Worm (Caenorhabditis elegans) whole organism, L3 larva: ENCODE results near the gene T14G12.6.

Experiments used
- R02D3.7 ChIP-seq: fragments of 150-350 bp; optimal IDR thresholded peaks from 2 replicates; lab custom pipeline; 2014; ENCODE audit warnings: missing biosample characterization, missing genetic modification characterization
- aly-2 ChIP-seq: fragments of 150-350 bp; optimal IDR thresholded peaks from 2 replicates; lab custom pipeline; 2014; ENCODE audit warnings: missing biosample characterization, missing genetic modification characterization
- ceh-16 ChIP-seq: sonication (generic microtip); optimal IDR thresholded peaks from 2 replicates; lab custom pipeline; 2017; ENCODE audit warnings: missing biosample characterization, missing genetic modification characterization
- ceh-82 ChIP-seq: fragments of 150-350 bp; optimal IDR thresholded peaks from 2 replicates; lab custom pipeline; 2014; ENCODE audit warnings: missing biosample characterization, missing genetic modification characterization
- ceh-9 ChIP-seq: sonication (generic microtip); optimal IDR thresholded peaks from 2 replicates; lab custom pipeline; 2018; ENCODE audit warnings: missing biosample characterization, missing genetic modification characterization
- daf-12 ChIP-seq: fragments of 150-350 bp; optimal IDR thresholded peaks from 2 replicates; lab custom pipeline; 2014; ENCODE audit warnings: missing biosample characterization, missing genetic modification reagents, missing genetic modification characterization
- egl-27 ChIP-seq: sonication (generic microtip); optimal IDR thresholded peaks from 4 replicates; lab custom pipeline; 2017; ENCODE audit warnings: missing biosample characterization, missing genetic modification reagents, missing genetic modification characterization
- egl-5 ChIP-seq: fragments of 150-350 bp; optimal IDR thresholded peaks from 2 replicates; lab custom pipeline; 2017; ENCODE audit warnings: missing biosample characterization, missing genetic modification reagents, missing genetic modification characterization, inconsistent platforms
- elt-2 ChIP-seq: sonication (generic microtip); optimal IDR thresholded peaks from 2 replicates; lab custom pipeline; 2016; ENCODE audit warnings: missing genetic modification reagents, mild to moderate bottlenecking, missing genetic modification characterization, missing compliant biosample characterization
- elt-3 ChIP-seq, 3 experiments: fragments of 150-350 bp in 1 of 3; sonication (generic microtip) in 2 of 3; optimal IDR thresholded peaks; 2 replicates in 2 of 3; 4 replicates in 1 of 3; lab custom pipeline; 2014 to 2017; ENCODE audit warnings: missing biosample characterization in 3 of 3, missing genetic modification characterization in 3 of 3
- eor-1 ChIP-seq, 2 experiments: fragments of 150-350 bp; optimal IDR thresholded peaks; 2 replicates each; lab custom pipeline; 2014 to 2018; ENCODE audit warnings: missing biosample characterization in 2 of 2, missing genetic modification characterization in 2 of 2
- fkh-10 ChIP-seq: sonication (generic microtip); optimal IDR thresholded peaks from 2 replicates; lab custom pipeline; 2017; ENCODE audit warnings: missing biosample characterization, missing genetic modification reagents, missing genetic modification characterization
- fkh-2 ChIP-seq: fragments of 150-350 bp; optimal IDR thresholded peaks from 2 replicates; lab custom pipeline; 2014; ENCODE audit warnings: missing biosample characterization, missing genetic modification reagents, missing genetic modification characterization
- fos-1 ChIP-seq: fragments of 150-350 bp; optimal IDR thresholded peaks from 2 replicates; lab custom pipeline; 2014; ENCODE audit warnings: missing biosample characterization, missing genetic modification characterization
- hmg-11 ChIP-seq: sonication (generic microtip); optimal IDR thresholded peaks from 2 replicates; lab custom pipeline; 2016; ENCODE audit warnings: missing genetic modification characterization, missing compliant biosample characterization
- jun-1 ChIP-seq: fragments of 150-350 bp; optimal IDR thresholded peaks from 2 replicates; lab custom pipeline; 2014; ENCODE audit warnings: missing biosample characterization, missing genetic modification reagents, missing genetic modification characterization
- lin-15B ChIP-seq: fragments of 150-350 bp; optimal IDR thresholded peaks from 2 replicates; lab custom pipeline; 2014; ENCODE audit warnings: missing biosample characterization, missing genetic modification characterization
- lin-39 ChIP-seq: fragments of 150-350 bp; optimal IDR thresholded peaks from 2 replicates; lab custom pipeline; 2018; ENCODE audit warnings: missing biosample characterization, missing genetic modification reagents, missing genetic modification characterization
- lsy-12 ChIP-seq: sonication (generic microtip); optimal IDR thresholded peaks from 2 replicates; lab custom pipeline; 2016; ENCODE audit warnings: mild to moderate bottlenecking, missing genetic modification characterization, missing compliant biosample characterization
- mdl-1 ChIP-seq: fragments of 150-350 bp; optimal IDR thresholded peaks from 2 replicates; lab custom pipeline; 2014; ENCODE audit warnings: missing biosample characterization, missing genetic modification characterization
- nfya-1 ChIP-seq: sonication (generic microtip); optimal IDR thresholded peaks from 2 replicates; lab custom pipeline; 2017; ENCODE audit warnings: missing genetic modification characterization, mild to moderate bottlenecking, missing compliant biosample characterization, antibody characterized with exemption, moderate library complexity; ENCODE audit not compliant: insufficient read depth
- nhr-11 ChIP-seq: fragments of 150-350 bp; optimal IDR thresholded peaks from 2 replicates; lab custom pipeline; 2014; ENCODE audit warnings: missing biosample characterization, missing genetic modification characterization
- nhr-23 ChIP-seq: fragments of 150-350 bp; optimal IDR thresholded peaks from 2 replicates; lab custom pipeline; 2014; ENCODE audit warnings: missing biosample characterization, missing genetic modification reagents, missing genetic modification characterization
- nhr-237 ChIP-seq: fragments of 150-350 bp; optimal IDR thresholded peaks from 2 replicates; lab custom pipeline; 2014; ENCODE audit warnings: missing biosample characterization, missing genetic modification characterization
- nhr-25 ChIP-seq: sonication (generic microtip); optimal IDR thresholded peaks from 2 replicates; lab custom pipeline; 2017; ENCODE audit warnings: missing biosample characterization, missing genetic modification characterization
- nhr-43 ChIP-seq: sonication (generic microtip); optimal IDR thresholded peaks from 2 replicates; lab custom pipeline; 2016; ENCODE audit warnings: mild to moderate bottlenecking, missing genetic modification characterization, missing compliant biosample characterization; ENCODE audit not compliant: poor library complexity, severe bottlenecking
- nhr-67 ChIP-seq: fragments of 150-350 bp; optimal IDR thresholded peaks from 2 replicates; lab custom pipeline; 2014; ENCODE audit warnings: missing biosample characterization, missing genetic modification characterization
- nhr-77 ChIP-seq: fragments of 150-350 bp; optimal IDR thresholded peaks from 2 replicates; lab custom pipeline; 2014; ENCODE audit warnings: missing biosample characterization, missing genetic modification characterization
- pqm-1 ChIP-seq: fragments of 150-350 bp; optimal IDR thresholded peaks from 2 replicates; lab custom pipeline; 2017; ENCODE audit warnings: missing biosample characterization, missing genetic modification characterization, inconsistent platforms
- sea-2 ChIP-seq: fragments of 150-350 bp; sonication (generic microtip); optimal IDR thresholded peaks from 4 replicates; lab custom pipeline; 2014; ENCODE audit warnings: missing biosample characterization, missing genetic modification reagents, missing genetic modification characterization
- skn-1 ChIP-seq: fragments of 150-350 bp; optimal IDR thresholded peaks from 2 replicates; lab custom pipeline; 2014; ENCODE audit warnings: missing biosample characterization, missing genetic modification characterization
- snpc-4 ChIP-seq: fragments of 150-350 bp; optimal IDR thresholded peaks from 2 replicates; lab custom pipeline; 2014; ENCODE audit warnings: missing biosample characterization, missing genetic modification characterization
- tbx-2 ChIP-seq: sonication (generic microtip); optimal IDR thresholded peaks from 2 replicates; lab custom pipeline; 2016; ENCODE audit warnings: mild to moderate bottlenecking, missing genetic modification characterization, missing compliant biosample characterization
- unc-39 ChIP-seq: sonication (generic microtip); optimal IDR thresholded peaks from 4 replicates; lab custom pipeline; 2017; ENCODE audit warnings: missing biosample characterization, missing genetic modification characterization
- zag-1 ChIP-seq: fragments of 150-350 bp; optimal IDR thresholded peaks from 2 replicates; lab custom pipeline; 2014; ENCODE audit warnings: missing biosample characterization, missing genetic modification characterization
- ztf-11 ChIP-seq: fragments of 150-350 bp; optimal IDR thresholded peaks from 2 replicates; lab custom pipeline; 2014; ENCODE audit warnings: missing biosample characterization, missing genetic modification characterization
- ztf-4 ChIP-seq: fragments of 150-350 bp; optimal IDR thresholded peaks from 2 replicates; lab custom pipeline; 2014; ENCODE audit warnings: missing biosample characterization, missing genetic modification characterization

The T14G12.6 gene

ce11 chrX:3803314-3803713, 44.1 kb upstream of the T14G12.6 start, which contains the start of gene F35A5.8 (continued):
- no peak for TF ChIP-seq nhr-11 (tag; lab: Kevin White, UChicago)

ce11 chrX:3802743-3803142, 43.5 kb upstream of the T14G12.6 start:
- no peak for TF ChIP-seq nhr-237
- TF ChIP-seq lin-39: peak; percentile 82
- peak; percentile 44 for TF ChIP-seq hmg-11 (tag; lab: Kevin White, UChicago)
- TF ChIP-seq snpc-4 (tag; lab: Kevin White, UChicago): no peak
- peak; percentile 20 for TF ChIP-seq fkh-10 (GFP tag; lab: Kevin White, UChicago)
- no peak for TF ChIP-seq mdl-1 (tag; lab: Kevin White, UChicago)
- TF ChIP-seq nfya-1: peak; percentile 52

ce11 chrX:3798288-3798687, 39.0 kb upstream of the T14G12.6 start:
- TF ChIP-seq eor-1 (tag; optimal IDR thresholded peaks at IDR 0.05; lab: Kevin White, UChicago) (no peak), fkh-2 (tag; lab: Kevin White, UChicago) (no peak), zag-1 (no peak), daf-12 (tag; lab: Kevin White, UChicago) (no peak), nhr-77 (tag; lab: Kevin White, UChicago) (no peak), ceh-16 (no peak), nhr-23 (tag; lab: Kevin White, UChicago) (no peak)

ce11 chrX:3797882-3798281, 38.6 kb upstream of the T14G12.6 start, which contains the start of gene abu-10:
Gene abu-10 (plus strand): TSS chrX:3798182.
- TF ChIP-seq egl-27 (tag; lab: Kevin White, UChicago) (no peak), ceh-82 (tag; lab: Kevin White, UChicago) (no peak), sea-2 (no peak), jun-1 (tag; lab: Kevin White, UChicago) (no peak), fkh-2 (tag; lab: Kevin White, UChicago) (no peak), lsy-12 (tag; lab: Kevin White, UChicago) (no peak), aly-2 (no peak), skn-1 (no peak), unc-39 (tag; lab: Kevin White, UChicago) (no peak), nhr-67 (tag; lab: Kevin White, UChicago) (no peak), pqm-1 (tag; lab: Kevin White, UChicago) (no peak), nhr-25 (tag; lab: Kevin White, UChicago) (no peak), daf-12 (tag; lab: Kevin White, UChicago) (no peak), ceh-9 (tag; lab: Kevin White, UChicago) (no peak), nhr-77 (tag; lab: Kevin White, UChicago) (no peak), elt-2 (no peak), R02D3.7 (no peak), fos-1 (no peak)
- TF ChIP-seq, all 47 proteins: peak for 0

- TF ChIP-seq zag-1: no peak
- TF ChIP-seq ztf-4 (tag; lab: Kevin White, UChicago): no peak
- TF ChIP-seq nhr-237: no peak
- TF ChIP-seq fkh-2 (tag; lab: Kevin White, UChicago): no peak
- no peak for TF ChIP-seq ceh-16
- TF ChIP-seq ztf-11 (tag; lab: Kevin White, UChicago): no peak
- TF ChIP-seq elt-3 (tag; optimal IDR thresholded peaks at IDR 0.05; lab: Kevin White, UChicago): no peak
- TF ChIP-seq hmg-11 (tag; lab: Kevin White, UChicago): no peak
- no peak for TF ChIP-seq nhr-67 (tag; lab: Kevin White, UChicago)
- no peak for TF ChIP-seq lsy-12 (tag; lab: Kevin White, UChicago)
- no peak for TF ChIP-seq nhr-25 (tag; lab: Kevin White, UChicago)
- no peak for TF ChIP-seq lin-15B (tag; lab: Kevin White, UChicago)
- no peak for TF ChIP-seq tbx-2 (tag; lab: Kevin White, UChicago)
- TF ChIP-seq egl-5 (tag; lab: Kevin White, UChicago): no peak
- TF ChIP-seq unc-39 (tag; lab: Kevin White, UChicago): no peak
- no peak for TF ChIP-seq daf-12 (tag; lab: Kevin White, UChicago)
- no peak for TF ChIP-seq snpc-4 (tag; lab: Kevin White, UChicago)
- no peak for TF ChIP-seq nhr-43 (tag; lab: Kevin White, UChicago)
- no peak for TF ChIP-seq ceh-82 (tag; lab: Kevin White, UChicago)
- TF ChIP-seq, all 47 proteins: peak for 0
Observed at ce11 chrX:3795642-3796041, 36.4 kb upstream of the T14G12.6 start, which contains the start of gene F35A5.5. Gene F35A5.5 (minus strand): TSS chrX:3795742.
